Worm (Caenorhabditis elegans) whole organism, L2 larva: ENCODE data around the gene F58A6.2.

Source experiments
- R02D3.7 ChIP-seq: fragments of 150-350 bp; optimal IDR thresholded peaks from 2 replicates; lab custom pipeline; 2014; ENCODE audit warnings: missing biosample characterization, missing genetic modification characterization
- alr-1 ChIP-seq: fragments of 150-350 bp; optimal IDR thresholded peaks from 2 replicates; lab custom pipeline; 2014; ENCODE audit warnings: missing biosample characterization, missing genetic modification characterization
- aly-2 ChIP-seq: fragments of 150-350 bp; optimal IDR thresholded peaks from 2 replicates; lab custom pipeline; 2014; ENCODE audit warnings: missing biosample characterization, missing genetic modification characterization
- dmd-4 ChIP-seq: sonication (generic microtip); optimal IDR thresholded peaks from 2 replicates; lab custom pipeline; 2017; ENCODE audit warnings: missing biosample characterization, missing genetic modification characterization
- nhr-11 ChIP-seq: fragments of 150-350 bp; optimal IDR thresholded peaks from 2 replicates; lab custom pipeline; 2014; ENCODE audit warnings: missing biosample characterization, missing genetic modification characterization
- nhr-21 ChIP-seq: fragments of 150-350 bp; optimal IDR thresholded peaks from 2 replicates; lab custom pipeline; 2014; ENCODE audit warnings: missing biosample characterization, missing genetic modification characterization
- nhr-237 ChIP-seq: fragments of 150-350 bp; optimal IDR thresholded peaks from 2 replicates; lab custom pipeline; 2014; ENCODE audit warnings: missing biosample characterization, missing genetic modification characterization
- nhr-77 ChIP-seq: fragments of 150-350 bp; optimal IDR thresholded peaks from 2 replicates; lab custom pipeline; 2014; ENCODE audit warnings: missing biosample characterization, missing genetic modification characterization
- sma-3 ChIP-seq: sonication (generic microtip); optimal IDR thresholded peaks from 2 replicates; lab custom pipeline; 2016; ENCODE audit warnings: missing genetic modification reagents, missing genetic modification characterization, missing compliant biosample characterization

DNA sequence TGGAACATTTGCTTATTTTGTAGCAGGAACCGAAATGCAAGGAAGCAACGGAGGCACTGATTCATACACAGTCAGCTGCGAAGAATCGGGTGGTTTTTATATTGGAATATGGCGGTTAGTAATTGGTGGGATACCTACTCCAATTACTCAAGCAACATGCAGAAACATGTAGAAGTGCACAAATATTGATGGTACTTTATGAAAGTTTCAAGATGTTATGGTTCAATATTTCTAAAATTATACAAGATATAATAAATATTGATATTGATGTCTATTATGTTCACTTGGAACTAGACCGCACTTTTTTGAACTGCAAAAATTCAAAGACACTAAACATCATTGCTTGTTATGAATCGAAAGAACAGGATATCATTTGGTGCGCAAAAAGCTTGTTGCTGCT lies 42.6 kb upstream of the F58A6.2 start, which contains the start of gene C04G6.13:
- TF ChIP-seq aly-2 (tag; lab: Kevin White, UChicago) (no peak), nhr-21 (tag; lab: Kevin White, UChicago) (no peak), nhr-237 (tag; lab: Kevin White, UChicago) (no peak), R02D3.7 (tag; lab: Kevin White, UChicago) (no peak), sma-3 (no peak), alr-1 (tag; lab: Kevin White, UChicago) (no peak), nhr-11 (tag; lab: Kevin White, UChicago) (no peak), nhr-77 (tag; lab: Kevin White, UChicago) (no peak), dmd-4 (tag; lab: Kevin White, UChicago) (no peak)
